Worm (Caenorhabditis elegans) whole organism, L1 larva: Measurements from ENCODE around the gene F25B4.4.
A peak's percentile ranks its signal among the peaks of the same experiment; 100 is the strongest.

ENCODE experiments used
- C16A3.4 ChIP-seq: fragments of 150-350 bp; optimal IDR thresholded peaks from 2 replicates; lab custom pipeline; 2014; ENCODE audit warnings: missing biosample characterization, missing genetic modification characterization
- F16B12.6 ChIP-seq: fragments of 150-350 bp; optimal IDR thresholded peaks from 2 replicates; lab custom pipeline; 2014; ENCODE audit warnings: missing biosample characterization, missing genetic modification characterization
- Y116A8C.19 ChIP-seq: sonication (generic microtip); optimal IDR thresholded peaks from 2 replicates; lab custom pipeline; 2016; ENCODE audit warnings: missing compliant biosample characterization, missing genetic modification characterization, borderline replicate concordance
- aha-1 ChIP-seq: fragments of 150-350 bp; optimal IDR thresholded peaks from 2 replicates; lab custom pipeline; 2014; ENCODE audit warnings: missing biosample characterization, missing genetic modification characterization
- aly-2 ChIP-seq: fragments of 150-350 bp; optimal IDR thresholded peaks from 2 replicates; lab custom pipeline; 2014; ENCODE audit warnings: missing biosample characterization, missing genetic modification characterization
- ceh-63 ChIP-seq: fragments of 200-800 bp; sonication (Bioruptor generic); optimal IDR thresholded peaks from 2 replicates; lab custom pipeline; 2018; ENCODE audit warnings: mild to moderate bottlenecking, missing genetic modification characterization, missing compliant biosample characterization
- ceh-8 ChIP-seq: fragments of 200-800 bp; sonication (Bioruptor generic); optimal IDR thresholded peaks from 2 replicates; lab custom pipeline; 2018; ENCODE audit warnings: mild to moderate bottlenecking, missing genetic modification characterization, moderate library complexity, missing compliant biosample characterization
- ceh-88 ChIP-seq: fragments of 200-800 bp; sonication (Bioruptor generic); IDR thresholded peaks from 2 replicates; pipeline ENCODE4 v1.3.6; 2022; ENCODE audit warnings: missing genetic modification characterization, missing compliant biosample characterization
- ces-1 ChIP-seq: fragments of 150-350 bp; optimal IDR thresholded peaks from 2 replicates; lab custom pipeline; 2014; ENCODE audit warnings: missing biosample characterization, missing genetic modification reagents, missing genetic modification characterization
- dpl-1 ChIP-seq, 3 experiments: fragments of 150-350 bp in 2 of 3; sonication (generic microtip) in 1 of 3; optimal IDR thresholded peaks; 2 replicates each; lab custom pipeline; 2014 to 2017; ENCODE audit warnings: missing biosample characterization in 3 of 3, missing genetic modification characterization in 3 of 3, missing genetic modification reagents in 3 of 3
- efl-1 ChIP-seq, 4 experiments: fragments of 150-350 bp; optimal IDR thresholded peaks in 3 of 4; peaks in 1 of 4; 1 replicate in 1 of 4; 2 replicates in 3 of 4; lab custom pipeline; 2014; ENCODE audit warnings: missing biosample characterization in 2 of 4, missing genetic modification characterization in 2 of 4, missing genetic modification reagents in 2 of 4
- efl-3 ChIP-seq: fragments of 200-800 bp; sonication (Bioruptor generic); optimal IDR thresholded peaks from 2 replicates; lab custom pipeline; 2018; ENCODE audit warnings: mild to moderate bottlenecking, missing genetic modification characterization, missing compliant biosample characterization
- egl-13 ChIP-seq: sonication (generic microtip); optimal IDR thresholded peaks from 2 replicates; lab custom pipeline; 2016; ENCODE audit warnings: missing genotype, missing genetic modification reagents, missing genetic modification characterization, missing compliant biosample characterization
- elt-2 ChIP-seq: sonication (generic microtip); optimal IDR thresholded peaks from 2 replicates; lab custom pipeline; 2016; ENCODE audit warnings: missing genetic modification characterization, mild to moderate bottlenecking, inconsistent platforms, missing compliant biosample characterization, missing genetic modification reagents
- elt-3 ChIP-seq, 6 experiments: fragments of 150-350 bp in 1 of 6; sonication (generic microtip); optimal IDR thresholded peaks; 2 replicates each; lab custom pipeline; 2017 to 2018; ENCODE audit warnings: missing biosample characterization in 6 of 6, missing genetic modification characterization in 6 of 6, inconsistent platforms in 1 of 6
- fkh-4 ChIP-seq: sonication (generic microtip); optimal IDR thresholded peaks from 2 replicates; lab custom pipeline; 2016; ENCODE audit warnings: missing compliant biosample characterization, missing genetic modification characterization, borderline replicate concordance
- fkh-8 ChIP-seq: sonication (generic microtip); optimal IDR thresholded peaks from 2 replicates; lab custom pipeline; 2016; ENCODE audit warnings: mild to moderate bottlenecking, missing genetic modification characterization, missing compliant biosample characterization
- hpl-2 ChIP-seq: fragments of 150-350 bp; optimal IDR thresholded peaks from 2 replicates; lab custom pipeline; 2014; ENCODE audit warnings: missing biosample characterization, missing genetic modification reagents, missing genetic modification characterization
- irx-1 ChIP-seq: sonication (generic microtip); optimal IDR thresholded peaks from 2 replicates; lab custom pipeline; 2016; ENCODE audit warnings: missing genetic modification characterization, missing compliant biosample characterization
- jun-1 ChIP-seq: fragments of 150-350 bp; optimal IDR thresholded peaks from 2 replicates; lab custom pipeline; 2014; ENCODE audit warnings: missing biosample characterization, missing genetic modification reagents, missing genetic modification characterization
- lin-14 ChIP-seq: fragments of 200-800 bp; sonication (Bioruptor generic); optimal IDR thresholded peaks from 2 replicates; lab custom pipeline; 2018; ENCODE audit warnings: mild to moderate bottlenecking, missing genetic modification characterization, moderate library complexity, missing compliant biosample characterization
- lin-15B ChIP-seq: fragments of 150-350 bp; sonication (generic microtip); optimal IDR thresholded peaks from 3 replicates; lab custom pipeline; 2014; ENCODE audit warnings: missing biosample characterization, missing genetic modification characterization
- lin-35 ChIP-seq, 2 experiments: fragments of 150-350 bp; optimal IDR thresholded peaks; 2 replicates each; lab custom pipeline; 2014; ENCODE audit warnings: missing biosample characterization in 2 of 2, missing genetic modification characterization in 2 of 2, missing genetic modification reagents in 2 of 2
- lsy-2 ChIP-seq, 2 experiments: fragments of 150-350 bp; optimal IDR thresholded peaks; 2 replicates each; lab custom pipeline; 2014; ENCODE audit warnings: missing biosample characterization in 2 of 2, missing genetic modification characterization in 2 of 2
- mdl-1 ChIP-seq, 2 experiments: fragments of 150-350 bp; optimal IDR thresholded peaks; 2 replicates each; lab custom pipeline; 2014 to 2017; ENCODE audit warnings: missing biosample characterization in 2 of 2, missing genetic modification characterization in 2 of 2, inconsistent platforms in 1 of 2
- mef-2 ChIP-seq: fragments of 150-350 bp; optimal IDR thresholded peaks from 2 replicates; lab custom pipeline; 2014; ENCODE audit warnings: missing biosample characterization, missing genetic modification characterization
- nhr-19 ChIP-seq: fragments of 200-800 bp; sonication (Bioruptor generic); conservative IDR thresholded peaks from 2 replicates; pipeline ENCODE4 v1.3.6; 2022; ENCODE audit warnings: missing genetic modification characterization, missing compliant biosample characterization
- nhr-28 ChIP-seq: fragments of 150-350 bp; optimal IDR thresholded peaks from 2 replicates; lab custom pipeline; 2014; ENCODE audit warnings: missing biosample characterization, missing genetic modification characterization
- nhr-71 ChIP-seq: sonication (generic microtip); optimal IDR thresholded peaks from 2 replicates; lab custom pipeline; 2016; ENCODE audit warnings: mild to moderate bottlenecking, missing genetic modification characterization, moderate library complexity, missing compliant biosample characterization
- nhr-76 ChIP-seq: sonication (generic microtip); optimal IDR thresholded peaks from 2 replicates; lab custom pipeline; 2017; ENCODE audit warnings: missing biosample characterization, missing genetic modification characterization
- nhr-77 ChIP-seq: fragments of 150-350 bp; optimal IDR thresholded peaks from 2 replicates; lab custom pipeline; 2014; ENCODE audit warnings: missing biosample characterization, missing genetic modification characterization
- nhr-85 ChIP-seq: sonication (generic microtip); peaks from one replicate; lab custom pipeline; 2016; ENCODE audit warnings: missing genetic modification characterization, inconsistent platforms, missing compliant biosample characterization
- pqm-1 ChIP-seq: sonication (generic microtip); optimal IDR thresholded peaks from 3 replicates; lab custom pipeline; 2017; ENCODE audit warnings: missing biosample characterization, missing genetic modification characterization
- skn-1 ChIP-seq: fragments of 150-350 bp; optimal IDR thresholded peaks from 2 replicates; lab custom pipeline; 2014; ENCODE audit warnings: missing biosample characterization, missing genetic modification characterization
- snpc-4 ChIP-seq: fragments of 150-350 bp; optimal IDR thresholded peaks from 2 replicates; lab custom pipeline; 2014; ENCODE audit warnings: missing biosample characterization, missing genetic modification characterization
- snu-23 ChIP-seq: sonication (generic microtip); optimal IDR thresholded peaks from 2 replicates; lab custom pipeline; 2016; ENCODE audit warnings: missing genetic modification characterization, missing compliant biosample characterization
- sptf-1 ChIP-seq: fragments of 150-350 bp; optimal IDR thresholded peaks from 2 replicates; lab custom pipeline; 2014; ENCODE audit warnings: missing biosample characterization, missing genetic modification characterization
- tlp-1 ChIP-seq: fragments of 150-350 bp; optimal IDR thresholded peaks from 2 replicates; lab custom pipeline; 2014; ENCODE audit warnings: missing biosample characterization, missing genetic modification characterization
- unc-30 ChIP-seq: sonication (generic microtip); optimal IDR thresholded peaks from 2 replicates; lab custom pipeline; 2017; ENCODE audit warnings: missing biosample characterization, missing genetic modification characterization
- vab-15 ChIP-seq: sonication (generic microtip); optimal IDR thresholded peaks from 2 replicates; lab custom pipeline; 2017; ENCODE audit warnings: missing genotype, mild to moderate bottlenecking, missing genetic modification characterization, missing compliant biosample characterization
- ztf-4 ChIP-seq: fragments of 150-350 bp; optimal IDR thresholded peaks from 2 replicates; lab custom pipeline; 2014; ENCODE audit warnings: missing biosample characterization, missing genetic modification characterization

F25B4.4 gene

DNA sequence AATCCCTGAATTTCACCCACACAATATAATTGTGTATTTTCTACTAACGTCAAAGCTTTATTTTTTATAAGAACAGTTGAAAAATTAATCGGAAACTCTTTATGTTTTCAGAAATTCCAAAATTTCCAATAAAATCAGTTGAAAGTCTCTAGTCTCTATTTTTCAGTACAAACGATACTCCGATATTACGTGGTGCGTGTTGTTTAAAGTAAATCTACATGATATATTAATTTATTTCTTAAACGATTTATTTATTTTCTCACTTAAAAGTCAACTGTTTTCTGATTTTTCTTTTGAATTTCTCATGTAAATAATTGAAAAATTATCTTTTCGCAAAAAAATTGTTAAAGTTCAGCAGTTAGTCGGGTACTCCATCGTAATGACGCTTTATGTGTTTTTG lies 27.5 kb downstream of the F25B4.4 start:
- TF ChIP-seq efl-1 (optimal IDR thresholded peaks at IDR 0.05; lab: Kevin White, UChicago) (peak in 1 of 2 experiments; percentile 9), efl-1 (GFP tag; optimal IDR thresholded peaks at IDR 0.05 in 1 of 2; lab: Kevin White, UChicago) (peak; percentile 18 to 72), vab-15 (tag; lab: Kevin White, UChicago) (no peak), lsy-2 (tag; optimal IDR thresholded peaks at IDR 0.05; lab: Kevin White, UChicago) (peak; percentile 18 to 29)

DNA sequence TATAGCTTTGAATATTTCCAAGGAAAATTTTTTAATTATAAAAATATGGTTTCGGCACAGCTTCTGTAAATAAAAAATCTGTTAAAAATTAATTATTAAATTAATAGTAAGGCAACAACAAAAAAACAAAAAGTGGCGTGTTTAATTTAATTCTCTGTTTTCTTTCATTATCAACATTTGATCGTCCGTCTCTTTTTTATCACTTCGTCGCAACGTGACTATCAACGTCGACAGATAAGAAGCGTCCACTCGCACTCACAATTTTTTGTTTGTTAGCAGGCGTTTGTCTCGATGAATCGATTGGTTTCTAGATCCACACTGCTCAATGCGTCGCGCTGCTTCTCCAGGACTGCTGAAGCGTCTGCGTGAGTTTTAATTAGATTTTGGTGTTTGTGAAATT lies 28.0 kb downstream of the F25B4.4 start, which contains the start of gene gcst-1:
gcst-1 (plus strand) TSS at position 277 of the 400 bp plus-strand sequence.
- TF ChIP-seq tlp-1: no peak
- TF ChIP-seq irx-1: no peak
- no peak for TF ChIP-seq lin-14 (GFP tag; lab: Kevin White, UChicago)
- TF ChIP-seq lin-35 (GFP tag; optimal IDR thresholded peaks at IDR 0.05; lab: Kevin White, UChicago): peak in 1 of 2 experiments; percentile 23
- no peak for TF ChIP-seq fkh-4 (tag; lab: Kevin White, UChicago)
- TF ChIP-seq aly-2 (tag; lab: Kevin White, UChicago): no peak
- TF ChIP-seq egl-13 (tag; lab: Kevin White, UChicago): no peak
- no peak for TF ChIP-seq ceh-63 (GFP tag; lab: Kevin White, UChicago)
- TF ChIP-seq snu-23 (GFP tag; lab: Kevin White, UChicago): no peak
- TF ChIP-seq nhr-71 (tag; lab: Kevin White, UChicago): peak; percentile 10
- TF ChIP-seq ceh-88: no peak
- no peak for TF ChIP-seq pqm-1 (tag; lab: Kevin White, UChicago)
- TF ChIP-seq sptf-1 (tag; lab: Kevin White, UChicago): no peak
- no peak for TF ChIP-seq hpl-2
- no peak for TF ChIP-seq nhr-85 (tag; lab: Kevin White, UChicago)
- no peak for TF ChIP-seq aha-1 (tag; lab: Kevin White, UChicago)
- TF ChIP-seq skn-1 (tag; lab: Kevin White, UChicago): no peak
- peak in 1 of 2 experiments; percentile 40 for TF ChIP-seq mdl-1 (tag; optimal IDR thresholded peaks at IDR 0.05; lab: Kevin White, UChicago)
- no peak for TF ChIP-seq nhr-28 (tag; lab: Kevin White, UChicago)
- no peak for TF ChIP-seq nhr-76 (tag; lab: Kevin White, UChicago)
- no peak for TF ChIP-seq jun-1 (tag; lab: Kevin White, UChicago)
- no peak for TF ChIP-seq ceh-8 (GFP tag; lab: Kevin White, UChicago)
- TF ChIP-seq dpl-1 (GFP tag; optimal IDR thresholded peaks at IDR 0.05; lab: Kevin White, UChicago): no peak
- no peak for TF ChIP-seq nhr-19 (GFP tag; lab: Robert Waterston, UW)
- no peak for TF ChIP-seq unc-30 (tag; lab: Kevin White, UChicago)
- TF ChIP-seq efl-1 (optimal IDR thresholded peaks at IDR 0.05; lab: Kevin White, UChicago): no peak
- TF ChIP-seq efl-1 (GFP tag; optimal IDR thresholded peaks at IDR 0.05 in 1 of 2; lab: Kevin White, UChicago): no peak
- no peak for TF ChIP-seq mef-2 (tag; lab: Kevin White, UChicago)
- TF ChIP-seq snpc-4 (tag; lab: Kevin White, UChicago): no peak
- no peak for TF ChIP-seq ces-1 (GFP tag; lab: Kevin White, UChicago)
- TF ChIP-seq ztf-4 (tag; lab: Kevin White, UChicago): no peak
- no peak for TF ChIP-seq F16B12.6
- TF ChIP-seq nhr-77: no peak
- peak in 1 of 6 experiments; percentile 38 for TF ChIP-seq elt-3 (tag; optimal IDR thresholded peaks at IDR 0.05; lab: Kevin White, UChicago)
- TF ChIP-seq elt-2 (tag; lab: Kevin White, UChicago): peak; percentile 69

ce11 chrV:5713510-5713909 lies 28.8 kb downstream of the F25B4.4 start:
- TF ChIP-seq fkh-8 (tag; lab: Kevin White, UChicago) (no peak), Y116A8C.19 (no peak), pqm-1 (tag; lab: Kevin White, UChicago) (no peak), lsy-2 (tag; optimal IDR thresholded peaks at IDR 0.05; lab: Kevin White, UChicago) (no peak), C16A3.4 (tag; lab: Kevin White, UChicago) (no peak), lin-15B (tag; lab: Kevin White, UChicago) (no peak), efl-3 (GFP tag; lab: Kevin White, UChicago) (no peak), mdl-1 (tag; optimal IDR thresholded peaks at IDR 0.05; lab: Kevin White, UChicago) (no peak)
- TF ChIP-seq, all 84 proteins: peak for 0
